Worm (Caenorhabditis elegans) whole organism, L3 larva: ENCODE data around the gene ptp-5.2.

Experiments used
- R02D3.7 ChIP-seq: fragments of 150-350 bp; optimal IDR thresholded peaks from 2 replicates; lab custom pipeline; 2014; ENCODE audit warnings: missing biosample characterization, missing genetic modification characterization
- ama-1 ChIP-seq: fragments of 150-350 bp; optimal IDR thresholded peaks from 2 replicates; lab custom pipeline; 2018
- ceh-16 ChIP-seq: sonication (generic microtip); optimal IDR thresholded peaks from 2 replicates; lab custom pipeline; 2017; ENCODE audit warnings: missing biosample characterization, missing genetic modification characterization
- ceh-28 ChIP-seq: fragments of 150-350 bp; optimal IDR thresholded peaks from 2 replicates; lab custom pipeline; 2014; ENCODE audit warnings: missing biosample characterization, missing genetic modification reagents, missing genetic modification characterization
- ceh-82 ChIP-seq: fragments of 150-350 bp; optimal IDR thresholded peaks from 2 replicates; lab custom pipeline; 2014; ENCODE audit warnings: missing biosample characterization, missing genetic modification characterization
- ceh-9 ChIP-seq: sonication (generic microtip); optimal IDR thresholded peaks from 2 replicates; lab custom pipeline; 2018; ENCODE audit warnings: missing biosample characterization, missing genetic modification characterization
- daf-12 ChIP-seq: fragments of 150-350 bp; optimal IDR thresholded peaks from 2 replicates; lab custom pipeline; 2014; ENCODE audit warnings: missing biosample characterization, missing genetic modification reagents, missing genetic modification characterization
- egl-5 ChIP-seq: fragments of 150-350 bp; optimal IDR thresholded peaks from 2 replicates; lab custom pipeline; 2017; ENCODE audit warnings: missing biosample characterization, missing genetic modification reagents, missing genetic modification characterization, inconsistent platforms
- elt-2 ChIP-seq: sonication (generic microtip); optimal IDR thresholded peaks from 2 replicates; lab custom pipeline; 2016; ENCODE audit warnings: missing genetic modification reagents, mild to moderate bottlenecking, missing genetic modification characterization, missing compliant biosample characterization
- fkh-10 ChIP-seq: sonication (generic microtip); optimal IDR thresholded peaks from 2 replicates; lab custom pipeline; 2017; ENCODE audit warnings: missing biosample characterization, missing genetic modification reagents, missing genetic modification characterization
- fkh-2 ChIP-seq: fragments of 150-350 bp; optimal IDR thresholded peaks from 2 replicates; lab custom pipeline; 2014; ENCODE audit warnings: missing biosample characterization, missing genetic modification reagents, missing genetic modification characterization
- fos-1 ChIP-seq: fragments of 150-350 bp; optimal IDR thresholded peaks from 2 replicates; lab custom pipeline; 2014; ENCODE audit warnings: missing biosample characterization, missing genetic modification characterization
- hmg-11 ChIP-seq: sonication (generic microtip); optimal IDR thresholded peaks from 2 replicates; lab custom pipeline; 2016; ENCODE audit warnings: missing genetic modification characterization, missing compliant biosample characterization
- jun-1 ChIP-seq: fragments of 150-350 bp; optimal IDR thresholded peaks from 2 replicates; lab custom pipeline; 2014; ENCODE audit warnings: missing biosample characterization, missing genetic modification reagents, missing genetic modification characterization
- lin-39 ChIP-seq: fragments of 150-350 bp; optimal IDR thresholded peaks from 2 replicates; lab custom pipeline; 2018; ENCODE audit warnings: missing biosample characterization, missing genetic modification reagents, missing genetic modification characterization
- lsy-12 ChIP-seq: sonication (generic microtip); optimal IDR thresholded peaks from 2 replicates; lab custom pipeline; 2016; ENCODE audit warnings: mild to moderate bottlenecking, missing genetic modification characterization, missing compliant biosample characterization
- nfya-1 ChIP-seq: sonication (generic microtip); optimal IDR thresholded peaks from 2 replicates; lab custom pipeline; 2017; ENCODE audit warnings: missing genetic modification characterization, mild to moderate bottlenecking, missing compliant biosample characterization, antibody characterized with exemption, moderate library complexity; ENCODE audit not compliant: insufficient read depth
- nhr-11 ChIP-seq: fragments of 150-350 bp; optimal IDR thresholded peaks from 2 replicates; lab custom pipeline; 2014; ENCODE audit warnings: missing biosample characterization, missing genetic modification characterization
- nhr-12 ChIP-seq: fragments of 150-350 bp; optimal IDR thresholded peaks from 2 replicates; lab custom pipeline; 2014; ENCODE audit warnings: missing biosample characterization, missing genetic modification characterization
- nhr-23 ChIP-seq: fragments of 150-350 bp; optimal IDR thresholded peaks from 2 replicates; lab custom pipeline; 2014; ENCODE audit warnings: missing biosample characterization, missing genetic modification reagents, missing genetic modification characterization
- nhr-28 ChIP-seq: fragments of 150-350 bp; optimal IDR thresholded peaks from 2 replicates; lab custom pipeline; 2014; ENCODE audit warnings: missing biosample characterization, missing genetic modification characterization
- nhr-43 ChIP-seq: sonication (generic microtip); optimal IDR thresholded peaks from 2 replicates; lab custom pipeline; 2016; ENCODE audit warnings: mild to moderate bottlenecking, missing genetic modification characterization, missing compliant biosample characterization; ENCODE audit not compliant: poor library complexity, severe bottlenecking
- nhr-67 ChIP-seq: fragments of 150-350 bp; optimal IDR thresholded peaks from 2 replicates; lab custom pipeline; 2014; ENCODE audit warnings: missing biosample characterization, missing genetic modification characterization
- nhr-76 ChIP-seq: fragments of 150-350 bp; sonication (generic microtip); optimal IDR thresholded peaks from 5 replicates; lab custom pipeline; 2014; ENCODE audit warnings: missing biosample characterization, missing genetic modification characterization
- pha-4 ChIP-seq: fragments of 150-350 bp; optimal IDR thresholded peaks from 2 replicates; lab custom pipeline; 2014; ENCODE audit warnings: missing biosample characterization, missing genetic modification reagents, missing genetic modification characterization
- pqm-1 ChIP-seq: fragments of 150-350 bp; optimal IDR thresholded peaks from 2 replicates; lab custom pipeline; 2017; ENCODE audit warnings: missing biosample characterization, missing genetic modification characterization, inconsistent platforms
- sea-2 ChIP-seq: fragments of 150-350 bp; sonication (generic microtip); optimal IDR thresholded peaks from 4 replicates; lab custom pipeline; 2014; ENCODE audit warnings: missing biosample characterization, missing genetic modification reagents, missing genetic modification characterization
- tbx-2 ChIP-seq: sonication (generic microtip); optimal IDR thresholded peaks from 2 replicates; lab custom pipeline; 2016; ENCODE audit warnings: mild to moderate bottlenecking, missing genetic modification characterization, missing compliant biosample characterization
- unc-62 ChIP-seq: fragments of 150-350 bp; sonication (generic microtip); optimal IDR thresholded peaks from 4 replicates; lab custom pipeline; 2014; ENCODE audit warnings: missing biosample characterization, missing genetic modification reagents, missing genetic modification characterization
- zag-1 ChIP-seq: fragments of 150-350 bp; optimal IDR thresholded peaks from 2 replicates; lab custom pipeline; 2014; ENCODE audit warnings: missing biosample characterization, missing genetic modification characterization
- ztf-11 ChIP-seq: fragments of 150-350 bp; optimal IDR thresholded peaks from 2 replicates; lab custom pipeline; 2014; ENCODE audit warnings: missing biosample characterization, missing genetic modification characterization
- ztf-4 ChIP-seq: fragments of 150-350 bp; optimal IDR thresholded peaks from 2 replicates; lab custom pipeline; 2014; ENCODE audit warnings: missing biosample characterization, missing genetic modification characterization

Gene ptp-5.2

DNA sequence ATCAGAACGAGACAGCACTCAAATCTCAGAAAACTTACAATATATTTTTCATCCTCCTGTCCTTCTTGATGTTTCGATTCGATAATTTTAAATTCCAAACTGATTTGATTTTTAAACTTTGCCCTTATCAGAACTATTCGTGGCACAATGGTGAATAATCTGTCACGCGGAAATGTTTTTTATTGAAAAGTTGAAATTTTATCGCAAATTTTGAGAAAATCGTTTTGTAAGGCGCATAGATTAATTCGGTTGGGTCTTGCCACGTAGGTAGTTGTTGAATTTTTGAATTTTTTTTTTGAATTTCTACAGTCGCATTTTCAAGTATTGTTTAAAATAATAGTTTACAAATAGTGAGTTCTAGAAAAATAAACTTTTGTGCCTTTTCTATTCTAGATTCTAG lies at the start of gene ptp-5.2:
Gene ptp-5.2, minus strand, starts transcription at position 101 of the 400 bp plus-strand sequence.
- TF ChIP-seq ceh-82 (tag; lab: Kevin White, UChicago) (no peak), unc-62 (GFP tag; lab: Kevin White, UChicago) (no peak), ceh-16 (no peak), nhr-67 (no peak), ztf-4 (tag; lab: Kevin White, UChicago) (no peak), nhr-11 (tag; lab: Kevin White, UChicago) (no peak), fos-1 (tag; lab: Kevin White, UChicago) (no peak), hmg-11 (no peak), nhr-43 (tag; lab: Kevin White, UChicago) (no peak), fkh-10 (GFP tag; lab: Kevin White, UChicago) (no peak), nhr-28 (no peak), pqm-1 (tag; lab: Kevin White, UChicago) (no peak), pha-4 (tag; lab: Kevin White, UChicago) (no peak), sea-2 (no peak)

DNA sequence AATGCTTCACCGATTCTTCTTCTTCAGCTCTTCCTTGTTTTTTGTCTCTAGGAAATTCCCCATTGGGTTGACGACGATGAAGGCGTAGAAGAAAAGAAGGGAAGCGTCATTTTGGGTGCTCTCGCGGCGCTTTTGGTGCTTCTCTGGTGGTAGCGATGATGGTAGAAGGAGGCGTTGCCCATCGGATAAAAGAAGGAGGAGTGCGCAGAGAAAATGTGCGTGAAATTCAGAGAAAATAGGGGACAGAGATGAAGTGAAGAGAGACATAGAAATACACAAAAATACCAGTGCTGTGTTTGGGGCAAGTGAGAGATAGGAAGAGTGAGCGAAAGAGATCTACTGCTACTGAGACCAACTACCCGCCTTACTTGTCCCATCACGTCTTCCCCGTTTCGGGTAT lies 46.2 kb upstream of the ptp-5.2 start, which contains the start of gene oig-5:
Gene oig-5, plus strand, starts transcription at position 301 of the 400 bp plus-strand sequence.
- no peak for TF ChIP-seq ceh-28 (tag; lab: Kevin White, UChicago)
- TF ChIP-seq lin-39 (tag; lab: Kevin White, UChicago) = peak; percentile 3
- TF ChIP-seq nhr-11 (tag; lab: Kevin White, UChicago) = no peak

DNA sequence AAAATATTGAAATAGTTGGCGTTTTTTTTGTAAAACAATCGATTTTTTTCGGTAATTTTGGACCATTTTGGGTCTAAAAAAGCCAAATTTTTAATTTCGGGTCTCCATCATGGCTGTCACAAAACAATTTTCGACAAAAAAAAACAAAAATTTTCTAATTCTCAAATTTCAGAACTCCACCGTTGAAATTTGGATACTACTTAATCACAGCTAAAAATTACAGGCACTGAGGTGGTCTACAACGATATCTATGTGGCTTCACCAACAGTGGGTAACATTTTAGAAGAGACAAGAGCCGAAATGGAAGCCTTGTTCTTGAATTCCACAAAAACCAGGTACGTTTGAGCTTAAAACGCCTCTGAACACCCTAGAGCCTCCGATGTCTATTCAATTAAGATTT lies 41.6 kb upstream of the ptp-5.2 start, which contains the start of gene Y57G11C.1142:
Gene Y57G11C.1142, plus strand, starts transcription at position 301 of the 400 bp plus-strand sequence.
- TF ChIP-seq daf-12 (tag; lab: Kevin White, UChicago) (no peak), pqm-1 (tag; lab: Kevin White, UChicago) (no peak), fos-1 (tag; lab: Kevin White, UChicago) (no peak), hmg-11 (no peak), nhr-43 (tag; lab: Kevin White, UChicago) (no peak), fkh-2 (tag; lab: Kevin White, UChicago) (no peak), tbx-2 (tag; lab: Kevin White, UChicago) (no peak), zag-1 (no peak), ceh-16 (no peak), egl-5 (tag; lab: Kevin White, UChicago) (no peak), nhr-23 (tag; lab: Kevin White, UChicago) (no peak), nhr-67 (no peak), ama-1 (lab: Kevin White, UChicago) (no peak)
- TF ChIP-seq, all 47 proteins: peak for 0

DNA sequence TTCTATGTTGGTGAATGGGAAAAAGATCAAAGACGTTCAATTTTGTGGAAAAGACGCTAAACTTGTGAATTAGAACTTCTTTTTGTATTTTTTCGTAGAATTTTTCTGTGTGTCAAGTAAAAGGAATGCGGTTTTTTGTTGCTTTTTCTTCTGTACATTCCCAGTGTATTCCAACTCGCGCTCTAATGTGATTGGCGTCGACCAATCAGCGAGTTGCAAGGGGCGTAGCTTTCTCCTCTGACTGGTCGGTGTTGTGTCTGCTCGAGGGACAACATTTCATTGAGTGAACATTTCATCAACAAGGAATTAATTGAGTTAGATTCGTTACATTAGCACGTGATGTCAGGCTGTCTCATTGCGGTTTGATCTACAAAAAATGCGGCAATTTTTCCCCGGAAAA lies 40.2 kb upstream of the ptp-5.2 start:
- TF ChIP-seq ceh-82 (tag; lab: Kevin White, UChicago) (no peak), pqm-1 (tag; lab: Kevin White, UChicago) (no peak), elt-2 (tag; lab: Kevin White, UChicago) (no peak), nfya-1 (tag; lab: Kevin White, UChicago) (peak; percentile 57), nhr-76 (tag; lab: Kevin White, UChicago) (no peak), pha-4 (tag; lab: Kevin White, UChicago) (no peak)

DNA sequence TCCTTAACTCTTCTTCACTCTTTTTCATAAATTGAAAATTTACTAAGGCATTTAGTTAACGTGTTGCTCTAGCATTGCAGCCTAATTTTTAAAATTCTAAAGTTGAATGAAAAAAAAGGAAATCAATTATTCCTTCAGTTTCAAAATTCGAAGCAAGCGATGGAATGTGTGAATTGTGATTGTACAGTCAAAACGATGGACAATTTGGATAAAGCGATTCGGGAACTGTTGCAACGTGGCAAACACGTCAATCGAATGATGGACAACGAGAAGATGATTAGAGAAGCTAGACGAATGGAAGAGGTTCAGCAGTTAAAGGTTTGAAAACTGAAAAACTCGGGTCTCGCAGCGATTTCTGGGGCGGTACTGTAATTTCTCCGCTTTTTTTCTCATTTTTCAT lies 38.4 kb upstream of the ptp-5.2 start, which contains the start of gene Y57G11C.14:
Gene Y57G11C.14, plus strand, starts transcription at position 126 of the 400 bp plus-strand sequence.
- TF ChIP-seq fos-1 (tag; lab: Kevin White, UChicago) = no peak
- no peak for TF ChIP-seq ceh-82 (tag; lab: Kevin White, UChicago)
- TF ChIP-seq, all 47 proteins: peak for 0

DNA sequence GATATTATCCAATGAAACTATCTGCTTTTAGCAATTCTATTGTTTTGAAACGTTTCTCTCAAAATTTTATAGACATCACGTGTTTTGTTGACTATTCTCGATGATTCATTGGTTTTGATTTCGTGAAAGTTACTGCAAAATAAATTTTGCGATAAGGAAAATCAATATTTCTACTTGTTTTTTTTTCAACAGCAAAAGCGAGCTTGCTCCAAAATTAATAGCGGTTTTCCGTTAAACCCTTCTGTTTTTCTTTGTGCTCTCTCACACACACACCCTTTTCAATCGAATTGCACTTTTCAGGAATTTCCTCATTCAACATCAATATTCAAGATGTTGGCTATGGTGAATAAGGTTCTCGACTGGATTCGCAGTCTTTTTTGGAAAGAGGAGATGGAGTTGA lies 37.1 kb upstream of the ptp-5.2 start, which contains the start of gene arl-8:
Gene arl-8, plus strand, starts transcription at position 301 of the 400 bp plus-strand sequence.
- TF ChIP-seq elt-2 (tag; lab: Kevin White, UChicago) (no peak), lsy-12 (tag; lab: Kevin White, UChicago) (no peak), pqm-1 (tag; lab: Kevin White, UChicago) (no peak), ztf-11 (tag; lab: Kevin White, UChicago) (no peak), fkh-2 (tag; lab: Kevin White, UChicago) (no peak), R02D3.7 (no peak), nfya-1 (tag; lab: Kevin White, UChicago) (no peak), nhr-28 (no peak), ceh-9 (no peak), nhr-12 (tag; lab: Kevin White, UChicago) (no peak), jun-1 (tag; lab: Kevin White, UChicago) (no peak), ceh-28 (tag; lab: Kevin White, UChicago) (no peak)
- TF ChIP-seq, all 47 proteins: peak for 0
